Fruit fly (Drosophila melanogaster) whole organism: ENCODE results near the gene CG1074.

Experiments used
- CG8478 ChIP-seq: fragments of >200 bp; optimal IDR thresholded peaks from 2 replicates; lab custom pipeline; 2018; ENCODE audit warnings: inconsistent platforms
- Dll ChIP-seq: fragments of >200 bp; optimal IDR thresholded peaks from 2 replicates; lab custom pipeline; 2017
- EcR ChIP-seq, 2 experiments: fragments of >200 bp; optimal IDR thresholded peaks; 2 replicates each; lab custom pipeline; 2017; ENCODE audit warnings: missing biosample characterization in 2 of 2, missing genetic modification characterization in 2 of 2, missing genetic modification reagents in 2 of 2
- pan ChIP-seq: fragments of >200 bp; optimal IDR thresholded peaks from 2 replicates; lab custom pipeline; 2017
- psq ChIP-seq: fragments of >200 bp; optimal IDR thresholded peaks from 2 replicates; lab custom pipeline; 2017
- usp ChIP-seq: fragments of >200 bp; optimal IDR thresholded peaks from 2 replicates; lab custom pipeline; 2017; ENCODE audit warnings: missing biosample characterization, missing genetic modification characterization, mixed read lengths

DNA sequence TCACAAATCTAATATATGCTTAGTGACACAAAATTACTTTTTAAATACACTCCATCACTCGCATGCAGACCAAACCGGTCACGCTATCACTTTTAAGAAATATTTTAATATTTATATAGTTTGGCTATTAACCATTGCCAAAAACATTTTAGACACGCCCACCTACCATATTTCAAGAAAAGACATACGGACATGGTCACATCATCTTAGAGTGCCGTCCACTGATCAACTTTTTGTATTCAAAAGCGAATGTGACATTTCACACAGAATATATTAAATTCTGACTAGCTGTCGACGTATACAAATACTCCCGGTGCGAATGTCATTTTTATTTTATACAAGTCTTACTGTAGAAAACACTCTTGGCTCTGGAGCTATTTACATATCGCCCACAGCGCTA lies 17.6 kb upstream of the CG1074 start, which contains the start of gene CG31528:
- TF ChIP-seq usp, result no peak
- TF ChIP-seq CG8478 (lab: Kevin White, UChicago), result no peak
- TF ChIP-seq psq, result no peak
- TF ChIP-seq pan, result no peak
- no peak for TF ChIP-seq EcR (GFP tag; optimal IDR thresholded peaks at IDR 0.05; lab: Kevin White, UChicago)
- no peak for TF ChIP-seq Dll (lab: Kevin White, UChicago)
